Fruit fly (Drosophila melanogaster): ENCODE results near the gene CG9331.

DNA sequence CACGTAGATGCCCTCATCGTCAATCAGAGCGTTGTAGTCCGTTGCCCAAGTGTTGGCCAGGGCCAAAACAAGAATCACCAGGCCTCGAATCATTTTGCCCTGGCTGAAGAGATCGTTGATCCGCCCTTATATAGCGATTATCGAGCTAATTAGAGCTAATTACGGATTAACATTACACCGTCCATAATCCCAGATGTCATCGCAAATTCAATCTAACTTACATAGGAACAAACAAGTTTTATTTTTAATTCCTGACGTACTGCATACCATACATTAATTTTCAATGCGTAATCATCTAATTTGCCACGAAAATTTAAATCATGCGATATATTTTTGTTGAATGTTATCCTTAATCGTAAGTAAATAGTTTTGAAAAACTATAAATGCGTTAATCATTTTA, 5.5 kb upstream of the CG9331 start, which contains the start of gene CheB38b:
- TF ChIP-seq amos (GFP tag; IDR thresholded peaks at IDR 0.05; ENCODE audit: partially characterized antibody) (no peak), az2 (GFP tag; optimal IDR thresholded peaks at IDR 0.05) (no peak), sd (tag; optimal IDR thresholded peaks at IDR 0.05) (no peak), trh (GFP tag; optimal IDR thresholded peaks at IDR 0.05) (no peak), Ravus (GFP tag; IDR thresholded peaks at IDR 0.05) (no peak), schlank (tag; optimal IDR thresholded peaks at IDR 0.05) (no peak), CG6683 (GFP tag; optimal IDR thresholded peaks at IDR 0.05) (no peak), h (optimal IDR thresholded peaks at IDR 0.05) (no peak), sna (GFP tag; IDR thresholded peaks at IDR 0.05; ENCODE audit: partially characterized antibody) (no peak), CG3407 (GFP tag; optimal IDR thresholded peaks at IDR 0.05) (no peak), Usf (GFP tag; optimal IDR thresholded peaks at IDR 0.05) (no peak), CG12299 (tag; optimal IDR thresholded peaks at IDR 0.05) (no peak), fd64A (GFP tag; optimal IDR thresholded peaks at IDR 0.05) (no peak), CG12155 (GFP tag; optimal IDR thresholded peaks at IDR 0.05) (no peak)

Data from whole organism, embryonic.